Fruit fly (Drosophila melanogaster) whole organism, embryonic: ENCODE data around the gene CG3123.

ENCODE experiments used
- Abd-B ChIP-seq: fragments of 200-800 bp; sonication (Bioruptor generic); optimal IDR thresholded peaks from 2 replicates; lab custom pipeline; 2018; ENCODE audit warnings: missing biosample characterization, mild to moderate bottlenecking, missing genetic modification characterization, moderate library complexity
- B-H1 ChIP-seq: fragments of 200-800 bp; sonication (Bioruptor generic); IDR thresholded peaks from 3 replicates; pipeline ENCODE4 v1.3.6; 2022; ENCODE audit warnings: missing biosample characterization, missing genetic modification characterization
- BtbVII ChIP-seq: fragments of 200-800 bp; sonication (Bioruptor generic); optimal IDR thresholded peaks from 3 replicates; lab custom pipeline; 2017; ENCODE audit warnings: missing biosample characterization, mild to moderate bottlenecking, missing genetic modification characterization
- CG10959 ChIP-seq: fragments of 200-800 bp; sonication (Bioruptor generic); IDR thresholded peaks from 2 replicates; pipeline ENCODE4 v1.3.6; 2022; ENCODE audit warnings: missing biosample characterization, missing genetic modification characterization
- CG12104 ChIP-seq: fragments of 200-800 bp; sonication (Bioruptor generic); optimal IDR thresholded peaks from 3 replicates; lab custom pipeline; 2016; ENCODE audit warnings: missing biosample characterization, missing genetic modification characterization
- CG13123 ChIP-seq: fragments of 200-800 bp; sonication (Bioruptor generic); optimal IDR thresholded peaks from 2 replicates; lab custom pipeline; 2016; ENCODE audit warnings: missing biosample characterization, missing genetic modification characterization
- CG13296 ChIP-seq: fragments of 200-800 bp; sonication (Bioruptor generic); optimal IDR thresholded peaks from 3 replicates; lab custom pipeline; 2018; ENCODE audit warnings: missing biosample characterization, mild to moderate bottlenecking, missing genetic modification characterization
- CG14965 ChIP-seq: fragments of 200-800 bp; sonication (Bioruptor generic); optimal IDR thresholded peaks from 2 replicates; lab custom pipeline; 2016; ENCODE audit warnings: missing biosample characterization, missing genetic modification characterization, borderline replicate concordance
- CG1529 ChIP-seq: fragments of 200-800 bp; sonication (Bioruptor generic); optimal IDR thresholded peaks from 3 replicates; lab custom pipeline; 2018; ENCODE audit warnings: missing biosample characterization, missing genetic modification characterization
- CG15479 ChIP-seq: fragments of 200-800 bp; sonication (Bioruptor generic); optimal IDR thresholded peaks from 3 replicates; lab custom pipeline; 2019; ENCODE audit warnings: missing biosample characterization, mild to moderate bottlenecking, missing genetic modification characterization, moderate library complexity
- CG15514 ChIP-seq: fragments of 200-800 bp; sonication (Bioruptor generic); optimal IDR thresholded peaks from 3 replicates; lab custom pipeline; 2017; ENCODE audit warnings: missing biosample characterization, missing genetic modification characterization, mild to moderate bottlenecking, moderate library complexity, missing genetic modification reagents
- CG16863 ChIP-seq: fragments of 200-800 bp; sonication (Bioruptor generic); optimal IDR thresholded peaks from 3 replicates; lab custom pipeline; 2016; ENCODE audit warnings: missing biosample characterization, missing genetic modification characterization
- CG1792 ChIP-seq: fragments of 200-800 bp; sonication (Bioruptor generic); optimal IDR thresholded peaks from 2 replicates; lab custom pipeline; 2016; ENCODE audit warnings: missing biosample characterization, missing genetic modification characterization
- CG2678 ChIP-seq: fragments of 200-800 bp; sonication (Bioruptor generic); optimal IDR thresholded peaks from 3 replicates; lab custom pipeline; 2019; ENCODE audit warnings: missing biosample characterization, mild to moderate bottlenecking, missing genetic modification characterization, moderate library complexity
- CG2875 ChIP-seq: fragments of 200-800 bp; sonication (Bioruptor generic); optimal IDR thresholded peaks from 2 replicates; lab custom pipeline; 2017; ENCODE audit warnings: missing biosample characterization, mild to moderate bottlenecking, missing genetic modification characterization, missing genetic modification reagents
- CG3163 ChIP-seq: fragments of 200-800 bp; sonication (Bioruptor generic); optimal IDR thresholded peaks from 3 replicates; lab custom pipeline; 2016; ENCODE audit warnings: missing biosample characterization, missing genetic modification characterization
- CG33213 ChIP-seq: fragments of 200-800 bp; sonication (Bioruptor generic); optimal IDR thresholded peaks from 3 replicates; lab custom pipeline; 2016; ENCODE audit warnings: missing biosample characterization, missing genetic modification characterization
- CG33557 ChIP-seq: fragments of 200-800 bp; sonication (Bioruptor generic); optimal IDR thresholded peaks from 2 replicates; lab custom pipeline; 2019; ENCODE audit warnings: missing biosample characterization, mild to moderate bottlenecking, missing genetic modification characterization, moderate library complexity
- CG3407 ChIP-seq: fragments of 200-800 bp; sonication (Bioruptor generic); optimal IDR thresholded peaks from 2 replicates; lab custom pipeline; 2018; ENCODE audit warnings: missing biosample characterization, mild to moderate bottlenecking, missing genetic modification characterization
- CG6654 ChIP-seq: fragments of 200-800 bp; sonication (Bioruptor generic); optimal IDR thresholded peaks from 2 replicates; lab custom pipeline; 2017; ENCODE audit warnings: missing biosample characterization, mild to moderate bottlenecking, missing genetic modification characterization
- CG6813 ChIP-seq: fragments of 200-800 bp; sonication (Bioruptor generic); optimal IDR thresholded peaks from 2 replicates; lab custom pipeline; 2017; ENCODE audit warnings: missing biosample characterization, missing genetic modification characterization, mild to moderate bottlenecking, moderate library complexity, missing genetic modification reagents
- CG7556 ChIP-seq: fragments of 200-800 bp; sonication (Bioruptor generic); optimal IDR thresholded peaks from 2 replicates; lab custom pipeline; 2017; ENCODE audit warnings: missing biosample characterization, mild to moderate bottlenecking, missing genetic modification characterization
- CG8290 ChIP-seq, 3 experiments: fragments of 200-800 bp; sonication (Bioruptor generic); optimal IDR thresholded peaks; 2 replicates each; lab custom pipeline; 2016 to 2019; ENCODE audit warnings: missing biosample characterization in 3 of 3, missing genetic modification characterization in 3 of 3, mild to moderate bottlenecking in 2 of 3, moderate library complexity in 1 of 3
- CG9609 ChIP-seq: fragments of 200-800 bp; sonication (Bioruptor generic); optimal IDR thresholded peaks from 3 replicates; lab custom pipeline; 2016; ENCODE audit warnings: missing biosample characterization, missing genetic modification characterization
- CG9727 ChIP-seq: fragments of 200-800 bp; sonication (Bioruptor generic); optimal IDR thresholded peaks from 3 replicates; lab custom pipeline; 2017; ENCODE audit warnings: missing biosample characterization, mild to moderate bottlenecking, missing genetic modification characterization
- CrebB ChIP-seq: fragments of 200-800 bp; sonication (Bioruptor generic); optimal IDR thresholded peaks from 3 replicates; lab custom pipeline; 2018; ENCODE audit warnings: missing biosample characterization, mild to moderate bottlenecking, missing genetic modification characterization
- Dbx ChIP-seq: fragments of 200-800 bp; sonication (Bioruptor generic); IDR thresholded peaks from 3 replicates; pipeline ENCODE4 v1.3.6; 2022; ENCODE audit warnings: missing biosample characterization, missing genetic modification characterization
- Dp ChIP-seq: fragments of 200-800 bp; sonication (Bioruptor generic); optimal IDR thresholded peaks from 2 replicates; lab custom pipeline; 2018; ENCODE audit warnings: missing biosample characterization, mild to moderate bottlenecking, missing genetic modification characterization, moderate library complexity
- Fer2 ChIP-seq: fragments of 200-800 bp; sonication (Bioruptor generic); optimal IDR thresholded peaks from 2 replicates; lab custom pipeline; 2018; ENCODE audit warnings: missing biosample characterization, mild to moderate bottlenecking, missing genetic modification characterization, moderate library complexity
- H2.0 ChIP-seq: fragments of 200-800 bp; sonication (Bioruptor generic); IDR thresholded peaks from 2 replicates; pipeline ENCODE4 v1.3.6; 2022; ENCODE audit warnings: missing biosample characterization, missing genetic modification characterization
- HLH3B ChIP-seq: fragments of 200-800 bp; sonication (Bioruptor generic); IDR thresholded peaks from 2 replicates; pipeline ENCODE4 v1.3.6; 2022; ENCODE audit warnings: missing biosample characterization, missing genetic modification characterization
- HLH54F ChIP-seq: fragments of 200-800 bp; sonication (Bioruptor generic); optimal IDR thresholded peaks from 3 replicates; lab custom pipeline; 2016; ENCODE audit warnings: missing biosample characterization, missing genetic modification characterization
- HLHmδ ChIP-seq: fragments of 200-800 bp; sonication (Bioruptor generic); optimal IDR thresholded peaks from 2 replicates; lab custom pipeline; 2018; ENCODE audit warnings: missing biosample characterization, mild to moderate bottlenecking, missing genetic modification characterization, moderate library complexity
- PHDP ChIP-seq: fragments of 200-800 bp; sonication (Bioruptor generic); optimal IDR thresholded peaks from 3 replicates; lab custom pipeline; 2018; ENCODE audit warnings: missing biosample characterization, mild to moderate bottlenecking, missing genetic modification characterization, moderate library complexity
- aop ChIP-seq: fragments of 200-800 bp; sonication (Bioruptor generic); IDR thresholded peaks from 2 replicates; pipeline ENCODE4 v1.3.6; 2022; ENCODE audit warnings: missing biosample characterization, missing genetic modification characterization
- bbx ChIP-seq: fragments of 200-800 bp; sonication (Bioruptor generic); IDR thresholded peaks from 2 replicates; pipeline ENCODE4 v1.3.6; 2022; ENCODE audit warnings: missing biosample characterization, missing genetic modification characterization; ENCODE audit not compliant: partially characterized antibody
- btn ChIP-seq: fragments of 200-800 bp; sonication (Bioruptor generic); optimal IDR thresholded peaks from 2 replicates; lab custom pipeline; 2016; ENCODE audit warnings: missing biosample characterization, missing genetic modification characterization
- croc ChIP-seq: fragments of 200-800 bp; sonication (Bioruptor generic); conservative IDR thresholded peaks from 3 replicates; pipeline ENCODE4 v1.3.6; 2022; ENCODE audit warnings: missing biosample characterization, missing genetic modification characterization
- dysf ChIP-seq: fragments of 200-800 bp; sonication (Bioruptor generic); IDR thresholded peaks from 3 replicates; pipeline ENCODE4 v1.3.6; 2022; ENCODE audit warnings: missing biosample characterization, missing genetic modification characterization
- fd102C ChIP-seq: fragments of 200-800 bp; sonication (Bioruptor generic); optimal IDR thresholded peaks from 2 replicates; lab custom pipeline; 2018; ENCODE audit warnings: missing biosample characterization, mild to moderate bottlenecking, missing genetic modification characterization, moderate library complexity
- fd3F ChIP-seq: fragments of 200-800 bp; sonication (Bioruptor generic); optimal IDR thresholded peaks from 2 replicates; lab custom pipeline; 2018; ENCODE audit warnings: missing biosample characterization, mild to moderate bottlenecking, missing genetic modification characterization, moderate library complexity
- gce ChIP-seq: fragments of 200-800 bp; sonication (Bioruptor generic); IDR thresholded peaks from 3 replicates; pipeline ENCODE4 v1.3.6; 2022; ENCODE audit warnings: missing biosample characterization, missing genetic modification characterization
- nerfin-1 ChIP-seq: fragments of 200-800 bp; sonication (Bioruptor generic); optimal IDR thresholded peaks from 3 replicates; lab custom pipeline; 2019; ENCODE audit warnings: missing biosample characterization, mild to moderate bottlenecking, missing genetic modification characterization, moderate library complexity
- nmo ChIP-seq: fragments of 200-800 bp; sonication (Bioruptor generic); optimal IDR thresholded peaks from 2 replicates; lab custom pipeline; 2018; ENCODE audit warnings: missing biosample characterization, mild to moderate bottlenecking, missing genetic modification characterization, moderate library complexity
- p53 ChIP-seq: fragments of 200-800 bp; sonication (Bioruptor generic); optimal IDR thresholded peaks from 2 replicates; lab custom pipeline; 2016; ENCODE audit warnings: missing biosample characterization, missing genetic modification characterization
- phol ChIP-seq: fragments of 200-800 bp; sonication (Bioruptor generic); optimal IDR thresholded peaks from 3 replicates; lab custom pipeline; 2018; ENCODE audit warnings: missing biosample characterization, mild to moderate bottlenecking, missing genetic modification characterization, moderate library complexity
- pum ChIP-seq: fragments of 200-800 bp; sonication (Bioruptor generic); optimal IDR thresholded peaks from 2 replicates; lab custom pipeline; 2016; ENCODE audit warnings: missing biosample characterization, missing genetic modification characterization
- sens ChIP-seq: fragments of 200-800 bp; sonication (Bioruptor generic); peaks from one replicate; lab custom pipeline; 2016; ENCODE audit warnings: missing biosample characterization, missing genetic modification characterization
- unpg ChIP-seq: fragments of 200-800 bp; sonication (Bioruptor generic); optimal IDR thresholded peaks from 3 replicates; lab custom pipeline; 2018; ENCODE audit warnings: missing biosample characterization, mild to moderate bottlenecking, missing genetic modification characterization, moderate library complexity
- z ChIP-seq: fragments of 200-800 bp; sonication (Bioruptor generic); IDR thresholded peaks from 3 replicates; pipeline ENCODE4 v1.3.6; 2022; ENCODE audit warnings: missing biosample characterization, missing genetic modification characterization

CG3123 gene

dm6 chr2L:2864601-2865000 is 39.3 kb upstream of the CG3123 start:
- TF ChIP-seq croc (no peak), CG7556 (GFP tag; lab: Kevin White, UChicago) (peak; percentile 7), btn (no peak), CG9727 (GFP tag; lab: Kevin White, UChicago) (peak; percentile 47), CG33213 (no peak), HLH3B (GFP tag; lab: Robert Waterston, UW) (peak; percentile 18; the same call in 1 of the 2 replicates), CG33557 (peak; percentile 21), phol (tag; lab: Kevin White, UChicago) (no peak), unpg (GFP tag; lab: Kevin White, UChicago) (peak; percentile 16), Dbx (GFP tag; lab: Robert Waterston, UW) (no peak), CG8290 (GFP tag; optimal IDR thresholded peaks at IDR 0.05; lab: Kevin White, UChicago) (no peak), CG8290 (tag; optimal IDR thresholded peaks at IDR 0.05; lab: Kevin White, UChicago) (peak in 1 of 2 experiments; percentile 62), Abd-B (no peak), CG10959 (GFP tag; lab: Robert Waterston, UW) (no peak), B-H1 (GFP tag; lab: Robert Waterston, UW) (no peak), CG16863 (GFP tag; lab: Kevin White, UChicago) (no peak), CG2678 (tag; lab: Kevin White, UChicago) (peak; percentile 34), HLH54F (GFP tag; lab: Kevin White, UChicago) (no peak), BtbVII (GFP tag; lab: Kevin White, UChicago) (peak; percentile 27), bbx (no peak), z (GFP tag; lab: Robert Waterston, UW) (no peak), CG6654 (GFP tag; lab: Kevin White, UChicago) (no peak), PHDP (peak; percentile 24), Dp (GFP tag; lab: Kevin White, UChicago) (no peak), CG3163 (no peak), CG14965 (GFP tag; lab: Kevin White, UChicago) (no peak), CG1792 (GFP tag; lab: Kevin White, UChicago) (peak; percentile 4), CG3407 (GFP tag; lab: Kevin White, UChicago) (peak; percentile 20), fd3F (GFP tag; lab: Kevin White, UChicago) (no peak), sens (GFP tag; lab: Kevin White, UChicago) (peak; percentile 65), HLHmδ (GFP tag; lab: Kevin White, UChicago) (peak; percentile 87), fd102C (peak; percentile 14), CrebB (tag; lab: Kevin White, UChicago) (peak; percentile 9), CG12104 (GFP tag; lab: Kevin White, UChicago) (no peak), CG13123 (GFP tag; lab: Kevin White, UChicago) (no peak), gce (GFP tag; lab: Robert Waterston, UW) (0 out of 3 replicates have a peak, but pooled peaks have one; percentile 43), CG15479 (GFP tag; lab: Kevin White, UChicago) (no peak), Fer2 (no peak), aop (GFP tag; lab: Robert Waterston, UW) (peak; percentile 11; the same call in 1 of the 2 replicates), CG13296 (GFP tag; lab: Kevin White, UChicago) (peak; percentile 35), CG15514 (GFP tag; lab: Kevin White, UChicago) (peak; percentile 41), dysf (GFP tag; lab: Robert Waterston, UW) (0 out of 3 replicates have a peak, but pooled peaks have one; percentile 6), CG2875 (GFP tag; lab: Kevin White, UChicago) (peak; percentile 36), CG9609 (GFP tag; lab: Kevin White, UChicago) (no peak), nmo (GFP tag; lab: Kevin White, UChicago) (no peak), H2.0 (no peak), pum (GFP tag; lab: Kevin White, UChicago) (no peak), p53 (GFP tag; lab: Kevin White, UChicago) (no peak), CG6813 (peak; percentile 68), nerfin-1 (tag; lab: Kevin White, UChicago) (no peak), CG1529 (peak; percentile 0)
